Fruit fly (Drosophila melanogaster): ENCODE measurements around the gene CG4080.

- TF ChIP-seq psq (optimal IDR thresholded peaks at IDR 0.05) (no peak), usp (GFP tag; optimal IDR thresholded peaks at IDR 0.05) (no peak)
Observed at dm6 chr3L:9338510-9338909, 60.5 kb downstream of the CG4080 start, which contains the start of gene PGRP-LC.
